Fruit fly (Drosophila melanogaster) whole organism, embryonic: ENCODE results near the gene FucTA.

Source experiments
- BEAF-32 ChIP-seq: fragments of 200-800 bp; sonication (Bioruptor generic); optimal IDR thresholded peaks from 3 replicates; lab custom pipeline; 2017; ENCODE audit warnings: missing biosample characterization, missing genetic modification characterization, mild to moderate bottlenecking, moderate library complexity, missing genetic modification reagents
- CG10565 ChIP-seq: fragments of 200-800 bp; sonication (Bioruptor generic); optimal IDR thresholded peaks from 3 replicates; lab custom pipeline; 2016; ENCODE audit warnings: missing biosample characterization, mild to moderate bottlenecking, missing genetic modification characterization
- CG11456 ChIP-seq: fragments of 200-800 bp; sonication (Bioruptor generic); IDR thresholded peaks from 3 replicates; pipeline ENCODE4 v1.3.6; 2022; ENCODE audit warnings: missing biosample characterization, missing genetic modification characterization
- CG11696 ChIP-seq: fragments of 200-800 bp; sonication (Bioruptor generic); IDR thresholded peaks from 2 replicates; pipeline ENCODE4 v1.3.6; 2022; ENCODE audit warnings: missing biosample characterization, missing genetic modification characterization
- CG12659 ChIP-seq: fragments of 200-800 bp; sonication (Bioruptor generic); optimal IDR thresholded peaks from 3 replicates; lab custom pipeline; 2017; ENCODE audit warnings: mild to moderate bottlenecking, missing biosample characterization, missing genetic modification reagents, missing genetic modification characterization
- CG15011 ChIP-seq: fragments of 200-800 bp; sonication (Bioruptor generic); optimal IDR thresholded peaks from 3 replicates; lab custom pipeline; 2018; ENCODE audit warnings: missing biosample characterization, mild to moderate bottlenecking, missing genetic modification characterization
- CG15601 ChIP-seq: fragments of 200-800 bp; sonication (Bioruptor generic); optimal IDR thresholded peaks from 3 replicates; lab custom pipeline; 2019; ENCODE audit warnings: missing biosample characterization, mild to moderate bottlenecking, missing genetic modification characterization, moderate library complexity
- CG17612 ChIP-seq: fragments of 200-800 bp; sonication (Bioruptor generic); IDR thresholded peaks from 2 replicates; pipeline ENCODE4 v1.3.6; 2022; ENCODE audit warnings: missing biosample characterization, missing genetic modification characterization
- CG17829 ChIP-seq: fragments of 200-800 bp; optimal IDR thresholded peaks from 2 replicates; lab custom pipeline; 2019; ENCODE audit warnings: missing biosample characterization, mild to moderate bottlenecking, missing genetic modification characterization, moderate library complexity
- CG18764 ChIP-seq: fragments of 200-800 bp; sonication (Bioruptor generic); optimal IDR thresholded peaks from 3 replicates; lab custom pipeline; 2016; ENCODE audit warnings: missing biosample characterization, missing genetic modification characterization
- CG2129 ChIP-seq: fragments of 200-800 bp; sonication (Bioruptor generic); IDR thresholded peaks from 2 replicates; pipeline ENCODE4 v1.3.6; 2022; ENCODE audit warnings: missing biosample characterization, missing genetic modification characterization; ENCODE audit not compliant: partially characterized antibody
- CG2712 ChIP-seq: fragments of 200-800 bp; optimal IDR thresholded peaks from 3 replicates; lab custom pipeline; 2019; ENCODE audit warnings: missing biosample characterization, mild to moderate bottlenecking, missing genetic modification characterization, moderate library complexity
- CG2875 ChIP-seq: fragments of 200-800 bp; sonication (Bioruptor generic); optimal IDR thresholded peaks from 2 replicates; lab custom pipeline; 2017; ENCODE audit warnings: missing biosample characterization, mild to moderate bottlenecking, missing genetic modification characterization, missing genetic modification reagents
- CG30020 ChIP-seq: fragments of 200-800 bp; optimal IDR thresholded peaks from 2 replicates; lab custom pipeline; 2019; ENCODE audit warnings: missing biosample characterization, mild to moderate bottlenecking, missing genetic modification characterization, moderate library complexity
- CG32532 ChIP-seq: fragments of 200-800 bp; sonication (Bioruptor generic); IDR thresholded peaks from 2 replicates; pipeline ENCODE4 v1.3.6; 2022; ENCODE audit warnings: missing biosample characterization, missing genetic modification characterization
- CG32767 ChIP-seq: fragments of 200-800 bp; sonication (Bioruptor generic); IDR thresholded peaks from 2 replicates; pipeline ENCODE4 v1.3.6; 2022; ENCODE audit warnings: missing biosample characterization, missing genetic modification characterization
- CG34422 ChIP-seq: fragments of 200-800 bp; sonication (Bioruptor generic); IDR thresholded peaks from 3 replicates; pipeline ENCODE4 v1.3.6; 2022; ENCODE audit warnings: missing biosample characterization, missing genetic modification characterization
- CG42726 ChIP-seq: fragments of 200-800 bp; sonication (Bioruptor generic); IDR thresholded peaks from 2 replicates; pipeline ENCODE4 v1.3.6; 2022; ENCODE audit warnings: missing biosample characterization, missing genetic modification characterization; ENCODE audit not compliant: partially characterized antibody
- CG4282 ChIP-seq: fragments of 200-800 bp; sonication (Bioruptor generic); optimal IDR thresholded peaks from 2 replicates; lab custom pipeline; 2016; ENCODE audit warnings: missing biosample characterization, missing genetic modification characterization
- CG4424 ChIP-seq: fragments of 200-800 bp; sonication (Bioruptor generic); optimal IDR thresholded peaks from 3 replicates; lab custom pipeline; 2016; ENCODE audit warnings: missing biosample characterization, missing genetic modification characterization
- CG5953 ChIP-seq: fragments of 200-800 bp; sonication (Bioruptor generic); IDR thresholded peaks from 2 replicates; pipeline ENCODE4 v1.3.6; 2022; ENCODE audit warnings: missing biosample characterization, missing genetic modification characterization
- CG6791 ChIP-seq: fragments of 200-800 bp; sonication (Bioruptor generic); IDR thresholded peaks from 3 replicates; pipeline ENCODE4 v1.3.6; 2022; ENCODE audit warnings: missing biosample characterization, missing genetic modification characterization; ENCODE audit not compliant: partially characterized antibody
- CG7987 ChIP-seq: fragments of 200-800 bp; sonication (Bioruptor generic); optimal IDR thresholded peaks from 2 replicates; lab custom pipeline; 2018; ENCODE audit warnings: missing biosample characterization, mild to moderate bottlenecking, missing genetic modification characterization, moderate library complexity
- CG8388 ChIP-seq: fragments of 200-800 bp; sonication (Bioruptor generic); optimal IDR thresholded peaks from 2 replicates; lab custom pipeline; 2019; ENCODE audit warnings: missing biosample characterization, mild to moderate bottlenecking, missing genetic modification characterization, moderate library complexity
- CG8765 ChIP-seq: fragments of 200-800 bp; sonication (Bioruptor generic); IDR thresholded peaks from 2 replicates; pipeline ENCODE4 v1.3.6; 2022; ENCODE audit warnings: missing biosample characterization, missing genetic modification characterization
- CG8924 ChIP-seq: fragments of 200-800 bp; optimal IDR thresholded peaks from 3 replicates; lab custom pipeline; 2019; ENCODE audit warnings: missing biosample characterization, mild to moderate bottlenecking, missing genetic modification characterization, moderate library complexity
- CoRest ChIP-seq: fragments of 200-800 bp; sonication (Bioruptor generic); optimal IDR thresholded peaks from 3 replicates; lab custom pipeline; 2018; ENCODE audit warnings: missing biosample characterization, mild to moderate bottlenecking, missing genetic modification characterization, moderate library complexity
- Dip3 ChIP-seq: fragments of 200-800 bp; sonication (Bioruptor generic); optimal IDR thresholded peaks from 3 replicates; lab custom pipeline; 2016; ENCODE audit warnings: missing biosample characterization, missing genetic modification characterization
- Max ChIP-seq: fragments of 200-800 bp; sonication (Bioruptor generic); optimal IDR thresholded peaks from 2 replicates; lab custom pipeline; 2016; ENCODE audit warnings: missing biosample characterization, mild to moderate bottlenecking, missing genetic modification characterization
- Myb ChIP-seq: fragments of 200-800 bp; sonication (Bioruptor generic); optimal IDR thresholded peaks from 2 replicates; lab custom pipeline; 2016; ENCODE audit warnings: missing biosample characterization, missing genetic modification characterization
- Rx ChIP-seq: fragments of 200-800 bp; sonication (Bioruptor generic); IDR thresholded peaks from 2 replicates; pipeline ENCODE4 v1.3.6; 2022; ENCODE audit warnings: missing biosample characterization, missing genetic modification characterization
- Taf1 ChIP-seq: fragments of 200-800 bp; sonication (Bioruptor generic); IDR thresholded peaks from 2 replicates; pipeline ENCODE4 v1.3.6; 2022; ENCODE audit warnings: missing biosample characterization, missing genetic modification characterization
- Trl ChIP-seq, 3 experiments: fragments of >200 bp in 2 of 3; fragments of 200-800 bp in 1 of 3; sonication (Bioruptor generic) in 1 of 3; optimal IDR thresholded peaks; 2 replicates in 1 of 3; 3 replicates in 2 of 3; lab custom pipeline; 2016 to 2017; ENCODE audit warnings: missing biosample characterization in 1 of 3, missing genetic modification characterization in 1 of 3
- Usf ChIP-seq: fragments of 200-800 bp; sonication (Bioruptor generic); optimal IDR thresholded peaks from 2 replicates; lab custom pipeline; 2017; ENCODE audit warnings: missing genotype, missing biosample characterization, missing genetic modification characterization
- dmrt11E ChIP-seq: fragments of 200-800 bp; sonication (Bioruptor generic); optimal IDR thresholded peaks from 3 replicates; lab custom pipeline; 2018; ENCODE audit warnings: missing biosample characterization, mild to moderate bottlenecking, missing genetic modification characterization, moderate library complexity
- dmrt99B ChIP-seq: fragments of 200-800 bp; sonication (Bioruptor generic); optimal IDR thresholded peaks from 2 replicates; lab custom pipeline; 2018; ENCODE audit warnings: missing biosample characterization, mild to moderate bottlenecking, missing genetic modification characterization, moderate library complexity
- grau ChIP-seq: fragments of 200-800 bp; optimal IDR thresholded peaks from 3 replicates; lab custom pipeline; 2019; ENCODE audit warnings: missing biosample characterization, mild to moderate bottlenecking, missing genetic modification characterization, moderate library complexity
- lbe ChIP-seq: fragments of 200-800 bp; sonication (Bioruptor generic); optimal IDR thresholded peaks from 2 replicates; lab custom pipeline; 2016; ENCODE audit warnings: missing biosample characterization, mild to moderate bottlenecking, missing genetic modification characterization
- phol ChIP-seq: fragments of 200-800 bp; sonication (Bioruptor generic); optimal IDR thresholded peaks from 3 replicates; lab custom pipeline; 2018; ENCODE audit warnings: missing biosample characterization, mild to moderate bottlenecking, missing genetic modification characterization, moderate library complexity
- pita ChIP-seq: fragments of 200-800 bp; sonication (Bioruptor generic); optimal IDR thresholded peaks from 2 replicates; lab custom pipeline; 2017; ENCODE audit warnings: missing biosample characterization, mild to moderate bottlenecking, missing genetic modification characterization
- pum ChIP-seq: fragments of 200-800 bp; sonication (Bioruptor generic); optimal IDR thresholded peaks from 2 replicates; lab custom pipeline; 2016; ENCODE audit warnings: missing biosample characterization, missing genetic modification characterization
- sens ChIP-seq: fragments of 200-800 bp; sonication (Bioruptor generic); peaks from one replicate; lab custom pipeline; 2016; ENCODE audit warnings: missing biosample characterization, missing genetic modification characterization
- slbo ChIP-seq: fragments of 200-800 bp; sonication (Bioruptor generic); IDR thresholded peaks from 2 replicates; pipeline ENCODE4 v1.3.6; 2022; ENCODE audit warnings: missing biosample characterization, missing genetic modification characterization
- slp2 ChIP-seq: fragments of 200-800 bp; sonication (Bioruptor generic); optimal IDR thresholded peaks from 2 replicates; lab custom pipeline; 2016; ENCODE audit warnings: missing biosample characterization, missing genetic modification characterization
- tap ChIP-seq: fragments of 200-800 bp; optimal IDR thresholded peaks from 3 replicates; lab custom pipeline; 2019; ENCODE audit warnings: missing biosample characterization, mild to moderate bottlenecking, missing genetic modification characterization, moderate library complexity
- usp ChIP-seq: fragments of >200 bp; optimal IDR thresholded peaks from 2 replicates; lab custom pipeline; 2017; ENCODE audit warnings: missing biosample characterization, missing genetic modification characterization
- yki ChIP-seq: fragments of >200 bp; optimal IDR thresholded peaks from 3 replicates; lab custom pipeline; 2018
- zf30C ChIP-seq: fragments of 200-800 bp; sonication (Bioruptor generic); optimal IDR thresholded peaks from 3 replicates; lab custom pipeline; 2018; ENCODE audit warnings: missing biosample characterization, mild to moderate bottlenecking, missing genetic modification characterization

The FucTA gene

dm6 chr3L:15143638-15144600, 3.0 kb upstream of the FucTA start, which contains the start of the genes CG32147 and Pex3 (continued):
- TF ChIP-seq CG11456 (GFP tag; lab: Robert Waterston, UW) (0 out of 3 replicates have a peak, but pooled peaks have one; percentile 16), CG7987 (GFP tag; lab: Kevin White, UChicago) (no peak), CG15601 (tag; lab: Kevin White, UChicago) (peak; percentile 60), CG12659 (peak; percentile 81), CG32767 (GFP tag; lab: Robert Waterston, UW) (peak; percentile 61; the same call in 1 of the 2 replicates), CG2875 (GFP tag; lab: Kevin White, UChicago) (peak; percentile 2), yki (lab: Kevin White, UChicago) (no peak), CG18764 (GFP tag; lab: Kevin White, UChicago) (no peak), Rx (GFP tag; lab: Robert Waterston, UW) (no peak), Taf1 (GFP tag; lab: Robert Waterston, UW) (no peak), CG6791 (0 out of 3 replicates have a peak, but pooled peaks have one; percentile 9), CG8924 (tag; lab: Kevin White, UChicago) (peak; percentile 51), CG17612 (GFP tag; lab: Robert Waterston, UW) (no peak), dmrt11E (no peak), CG17829 (peak; percentile 7), pita (GFP tag; lab: Kevin White, UChicago) (no peak), CG4282 (GFP tag; lab: Kevin White, UChicago) (no peak), Myb (peak; percentile 19), CG30020 (peak; percentile 88), CG2712 (tag; lab: Kevin White, UChicago) (peak; percentile 43), CG8765 (GFP tag; lab: Robert Waterston, UW) (no peak), dmrt99B (tag; lab: Kevin White, UChicago) (no peak), grau (tag; lab: Kevin White, UChicago) (no peak), zf30C (GFP tag; lab: Kevin White, UChicago) (no peak), slp2 (GFP tag; lab: Kevin White, UChicago) (no peak), Usf (GFP tag; lab: Kevin White, UChicago) (no peak), CoRest (tag; lab: Kevin White, UChicago) (peak; percentile 40), lbe (GFP tag; lab: Kevin White, UChicago) (peak; percentile 61), CG11696 (GFP tag; lab: Robert Waterston, UW) (no peak), Dip3 (GFP tag; lab: Kevin White, UChicago) (no peak), usp (no peak), sens (peak; percentile 69), CG10565 (GFP tag; lab: Kevin White, UChicago) (no peak), BEAF-32 (GFP tag; lab: Kevin White, UChicago) (peak; percentile 55), CG2129 (GFP tag; lab: Robert Waterston, UW) (no peak), CG4424 (GFP tag; lab: Kevin White, UChicago) (no peak), CG8388 (GFP tag; lab: Kevin White, UChicago) (no peak), Max (GFP tag; lab: Kevin White, UChicago) (peak; percentile 22), pum (no peak), CG5953 (GFP tag; lab: Robert Waterston, UW) (no peak), phol (tag; lab: Kevin White, UChicago) (peak; percentile 63), CG34422 (GFP tag; lab: Robert Waterston, UW) (peak; percentile 74; the same call in 1 of the 3 replicates), CG42726 (GFP tag; lab: Robert Waterston, UW) (no peak), Trl (optimal IDR thresholded peaks at IDR 0.05; lab: Kevin White, UChicago) (no peak), Trl (GFP tag; optimal IDR thresholded peaks at IDR 0.05; lab: Kevin White, UChicago) (no peak), CG15011 (GFP tag; lab: Kevin White, UChicago) (no peak), tap (tag; lab: Kevin White, UChicago) (no peak), slbo (no peak), CG32532 (0 out of 2 replicates have a peak, but pooled peaks have one; percentile 21)
